Worm (Caenorhabditis elegans) whole organism, early embryonic: ENCODE results near the gene R102.8.

Experiments
- F13C5.2 ChIP-seq: sonication (generic microtip); optimal IDR thresholded peaks from 2 replicates; lab custom pipeline; 2017; ENCODE audit warnings: mild to moderate bottlenecking, missing genetic modification characterization, inconsistent platforms, missing compliant biosample characterization
- ama-1 ChIP-seq: fragments of 150-350 bp; optimal IDR thresholded peaks from 2 replicates; lab custom pipeline; 2014
- ceh-36 ChIP-seq: sonication (generic microtip); optimal IDR thresholded peaks from 2 replicates; lab custom pipeline; 2016; ENCODE audit warnings: missing genetic modification characterization, inconsistent platforms, missing compliant biosample characterization
- flt-1 ChIP-seq: fragments of 200-800 bp; sonication (Bioruptor generic); IDR thresholded peaks from 2 replicates; pipeline ENCODE4 v1.3.6; 2022; ENCODE audit warnings: missing genetic modification characterization, missing compliant biosample characterization
- tra-4 ChIP-seq: sonication (generic microtip); optimal IDR thresholded peaks from 2 replicates; lab custom pipeline; 2017; ENCODE audit warnings: missing genetic modification characterization, missing compliant biosample characterization

ce11 chrIV:10706090-10706489 lies 16.1 kb upstream of the R102.8 start, which contains the start of gene R102.6:
- TF ChIP-seq flt-1 (GFP tag; lab: Robert Waterston, UW) (no peak), ama-1 (no peak), F13C5.2 (tag; lab: Kevin White, UChicago) (no peak), ceh-36 (tag; lab: Kevin White, UChicago) (no peak), tra-4 (tag; lab: Kevin White, UChicago) (no peak)
